Fruit fly (Drosophila melanogaster): ENCODE results near the gene Timp.

DNA sequence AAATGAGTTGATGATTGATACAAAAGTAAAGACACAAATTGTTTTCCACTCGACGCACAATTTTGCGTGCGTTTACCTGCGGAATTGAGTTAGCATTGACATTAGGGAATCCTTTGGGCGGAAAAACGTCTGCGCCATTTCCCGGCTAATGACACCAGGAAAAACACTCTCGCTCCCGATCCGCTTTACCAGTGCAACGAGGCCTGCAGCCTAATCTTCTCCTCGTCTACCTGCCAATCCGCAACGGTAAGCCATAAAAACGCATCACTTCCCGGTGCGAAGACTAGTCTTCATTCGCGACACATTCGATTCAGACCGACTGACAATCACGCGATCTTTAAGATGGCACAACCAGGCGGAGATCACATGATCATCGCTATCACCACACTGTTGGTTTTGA, 9.6 kb upstream of the Timp start, which contains the start of gene CG12420:
- TF ChIP-seq tj (GFP tag; optimal IDR thresholded peaks at IDR 0.05) (no peak), CG1620 (GFP tag; optimal IDR thresholded peaks at IDR 0.05) (no peak), kay (GFP tag; ENCODE audit: borderline replicate concordance) (no peak), CG14711 (tag; optimal IDR thresholded peaks at IDR 0.05) (no peak), CG7101 (tag; optimal IDR thresholded peaks at IDR 0.05) (no peak), CG7045 (GFP tag; optimal IDR thresholded peaks at IDR 0.05) (no peak), CG12768 (GFP tag; optimal IDR thresholded peaks at IDR 0.05) (no peak), cic (GFP tag; optimal IDR thresholded peaks at IDR 0.05) (no peak), toe (GFP tag; optimal IDR thresholded peaks at IDR 0.05) (no peak), bab1 (GFP tag; optimal IDR thresholded peaks at IDR 0.05) (no peak), CG5204 (GFP tag; optimal IDR thresholded peaks at IDR 0.05) (no peak), pad (GFP tag; optimal IDR thresholded peaks at IDR 0.05) (no peak), Mnt (GFP tag; optimal IDR thresholded peaks at IDR 0.05) (no peak)
